Worm (Caenorhabditis elegans) whole organism, L4 larva: ENCODE measurements around the gene npr-18.
"Not testable (repeated sequence)": the region's sequence is repeated elsewhere in the genome, so short reads cannot be mapped to it uniquely, and the experiment has no call there.

Experiments used
- D1046.2 ChIP-seq: fragments of 200-800 bp; sonication (Bioruptor generic); IDR thresholded peaks from 2 replicates; pipeline ENCODE4 v1.3.6; 2022; ENCODE audit warnings: missing genetic modification characterization, missing compliant biosample characterization
- F44E2.7 ChIP-seq: fragments of 200-800 bp; sonication (Bioruptor generic); IDR thresholded peaks from 2 replicates; pipeline ENCODE4 v2.1.2; 2022; ENCODE audit warnings: missing genetic modification characterization, missing compliant biosample characterization
- F49E8.2 ChIP-seq: sonication (generic microtip); optimal IDR thresholded peaks from 2 replicates; lab custom pipeline; 2016; ENCODE audit warnings: missing compliant biosample characterization, mild to moderate bottlenecking, missing genetic modification characterization, borderline replicate concordance
- T26A8.4 ChIP-seq: fragments of 200-800 bp; sonication (Bioruptor generic); IDR thresholded peaks from 2 replicates; pipeline ENCODE4 v1.3.6; 2022; ENCODE audit warnings: missing genetic modification characterization, missing compliant biosample characterization
- Y48G9A.11 ChIP-seq: fragments of 200-800 bp; sonication (Bioruptor generic); IDR thresholded peaks from 2 replicates; pipeline ENCODE4 v1.3.6; 2022; ENCODE audit warnings: missing genetic modification reagents, missing genetic modification characterization, missing compliant biosample characterization
- aha-1 ChIP-seq: fragments of 150-350 bp; peaks from one replicate; lab custom pipeline; 2014; ENCODE audit warnings: missing biosample characterization, missing genetic modification characterization
- arid-1 ChIP-seq: fragments of 200-800 bp; sonication (Bioruptor generic); conservative IDR thresholded peaks from 2 replicates; pipeline ENCODE4 v1.3.6; 2022; ENCODE audit warnings: missing genetic modification reagents, missing genetic modification characterization, missing compliant biosample characterization
- attf-4 ChIP-seq: sonication (generic microtip); optimal IDR thresholded peaks from 3 replicates; lab custom pipeline; 2017; ENCODE audit warnings: missing biosample characterization, missing genetic modification characterization
- ceh-20 ChIP-seq: fragments of 200-800 bp; sonication (Bioruptor generic); IDR thresholded peaks from 2 replicates; pipeline ENCODE4 v1.3.6; 2022; ENCODE audit warnings: missing genetic modification reagents, missing genetic modification characterization, missing compliant biosample characterization
- ceh-28 ChIP-seq: fragments of 150-350 bp; optimal IDR thresholded peaks from 2 replicates; lab custom pipeline; 2014; ENCODE audit warnings: missing biosample characterization, missing genetic modification reagents, missing genetic modification characterization
- ceh-44 ChIP-seq: fragments of 200-800 bp; sonication (Bioruptor generic); IDR thresholded peaks from 2 replicates; pipeline ENCODE4 v1.3.6; 2022; ENCODE audit warnings: missing genetic modification reagents, missing genetic modification characterization, missing compliant biosample characterization
- ctbp-1 ChIP-seq: fragments of 200-800 bp; sonication (Bioruptor generic); IDR thresholded peaks from 2 replicates; pipeline ENCODE4 v1.3.6; 2022; ENCODE audit warnings: missing genetic modification reagents, missing genetic modification characterization, missing compliant biosample characterization
- daf-16 ChIP-seq, 3 experiments: sonication (generic microtip); optimal IDR thresholded peaks; 2 replicates each; lab custom pipeline; 2016 to 2017; ENCODE audit warnings: missing genetic modification characterization in 3 of 3, missing genetic modification reagents in 3 of 3, mild to moderate bottlenecking in 2 of 3, missing compliant biosample characterization in 2 of 3, missing biosample characterization in 1 of 3, moderate library complexity in 1 of 3
- daf-19 ChIP-seq: fragments of 200-800 bp; sonication (Bioruptor generic); conservative IDR thresholded peaks from 2 replicates; pipeline ENCODE4 v1.3.6; 2022; ENCODE audit warnings: missing genetic modification characterization, missing compliant biosample characterization
- dmd-6 ChIP-seq: fragments of 200-800 bp; sonication (Bioruptor generic); IDR thresholded peaks from 2 replicates; pipeline ENCODE4 v1.3.6; 2022; ENCODE audit warnings: missing genetic modification reagents, missing genetic modification characterization, missing compliant biosample characterization
- dmd-9 ChIP-seq: fragments of 200-800 bp; sonication (Bioruptor generic); IDR thresholded peaks from 2 replicates; pipeline ENCODE4 v1.3.6; 2022; ENCODE audit warnings: missing genetic modification reagents, missing genetic modification characterization, missing compliant biosample characterization
- duxl-1 ChIP-seq: sonication (generic microtip); optimal IDR thresholded peaks from 2 replicates; lab custom pipeline; 2016; ENCODE audit warnings: mild to moderate bottlenecking, missing genetic modification characterization, moderate library complexity, missing compliant biosample characterization; ENCODE audit not compliant: poor library complexity
- dve-1 ChIP-seq: sonication (generic microtip); optimal IDR thresholded peaks from 2 replicates; lab custom pipeline; 2017; ENCODE audit warnings: antibody characterized with exemption, mild to moderate bottlenecking, missing genetic modification characterization, missing compliant biosample characterization; ENCODE audit not compliant: insufficient read depth
- hif-1 ChIP-seq, 2 experiments: sonication (generic microtip); optimal IDR thresholded peaks; 2 replicates each; lab custom pipeline; 2016 to 2017; ENCODE audit warnings: missing compliant biosample characterization in 2 of 2, missing genetic modification characterization in 2 of 2, missing genetic modification reagents in 2 of 2, missing genotype in 2 of 2, mild to moderate bottlenecking in 1 of 2
- hlh-11 ChIP-seq: fragments of 200-800 bp; sonication (Bioruptor generic); optimal IDR thresholded peaks from 2 replicates; lab custom pipeline; 2018; ENCODE audit warnings: mild to moderate bottlenecking, missing genetic modification characterization, missing compliant biosample characterization
- hmg-1.1 ChIP-seq: fragments of 200-800 bp; sonication (Bioruptor generic); IDR thresholded peaks from 2 replicates; pipeline ENCODE4 v1.3.6; 2022; ENCODE audit warnings: missing genetic modification reagents, missing genetic modification characterization, missing compliant biosample characterization
- jun-1 ChIP-seq: fragments of 150-350 bp; optimal IDR thresholded peaks from 2 replicates; lab custom pipeline; 2014; ENCODE audit warnings: missing biosample characterization, missing genetic modification reagents, missing genetic modification characterization
- lim-7 ChIP-seq: fragments of 200-800 bp; sonication (Bioruptor generic); IDR thresholded peaks from 2 replicates; pipeline ENCODE4 v1.3.6; 2022; ENCODE audit warnings: missing genetic modification characterization, missing compliant biosample characterization
- lin-1 ChIP-seq: fragments of 200-800 bp; sonication (Bioruptor generic); IDR thresholded peaks from 2 replicates; pipeline ENCODE4 v1.3.6; 2022; ENCODE audit warnings: missing genetic modification reagents, missing genetic modification characterization, missing compliant biosample characterization
- lin-29 ChIP-seq: fragments of 200-800 bp; sonication (Bioruptor generic); IDR thresholded peaks from 2 replicates; pipeline ENCODE4 v1.3.6; 2022; ENCODE audit warnings: missing genetic modification reagents, missing genetic modification characterization, missing compliant biosample characterization
- lin-38 ChIP-seq: fragments of 200-800 bp; sonication (Bioruptor generic); IDR thresholded peaks from 2 replicates; pipeline ENCODE4 v1.3.6; 2022; ENCODE audit warnings: missing genetic modification reagents, missing genetic modification characterization, missing compliant biosample characterization
- lir-3 ChIP-seq: sonication (generic microtip); optimal IDR thresholded peaks from 2 replicates; lab custom pipeline; 2016; ENCODE audit warnings: mild to moderate bottlenecking, missing genetic modification characterization, missing compliant biosample characterization
- madf-5 ChIP-seq, 2 experiments: fragments of 200-800 bp; sonication (Bioruptor generic); IDR thresholded peaks; 2 replicates each; pipeline ENCODE4 v1.3.6; 2022; ENCODE audit warnings: missing compliant biosample characterization in 2 of 2, missing genetic modification characterization in 2 of 2
- madf-9 ChIP-seq: fragments of 200-800 bp; sonication (Bioruptor generic); conservative IDR thresholded peaks from 2 replicates; pipeline ENCODE4 v1.3.6; 2022; ENCODE audit warnings: missing genetic modification reagents, missing genetic modification characterization, missing compliant biosample characterization
- mdl-1 ChIP-seq, 2 experiments: fragments of 150-350 bp in 1 of 2; sonication (generic microtip) in 1 of 2; optimal IDR thresholded peaks; 2 replicates each; lab custom pipeline; 2014 to 2017; ENCODE audit warnings: missing biosample characterization in 2 of 2, missing genetic modification characterization in 2 of 2
- mdt-29 ChIP-seq: fragments of 200-800 bp; sonication (Bioruptor generic); IDR thresholded peaks from 2 replicates; pipeline ENCODE4 v1.3.6; 2022; ENCODE audit warnings: missing genetic modification reagents, missing genetic modification characterization, missing compliant biosample characterization
- mep-1 ChIP-seq: fragments of 150-350 bp; sonication (generic microtip); optimal IDR thresholded peaks from 3 replicates; lab custom pipeline; 2014; ENCODE audit warnings: missing biosample characterization, missing genetic modification characterization
- mxl-2 ChIP-seq: fragments of 200-800 bp; sonication (Bioruptor generic); conservative IDR thresholded peaks from 2 replicates; pipeline ENCODE4 v1.3.6; 2022; ENCODE audit warnings: missing genetic modification reagents, missing genetic modification characterization, missing compliant biosample characterization
- mxl-3 ChIP-seq: fragments of 200-800 bp; sonication (Bioruptor generic); optimal IDR thresholded peaks from 2 replicates; lab custom pipeline; 2018; ENCODE audit warnings: mild to moderate bottlenecking, missing genetic modification characterization, missing compliant biosample characterization
- nhr-102 ChIP-seq: sonication (generic microtip); optimal IDR thresholded peaks from 2 replicates; lab custom pipeline; 2016; ENCODE audit warnings: mild to moderate bottlenecking, missing genetic modification characterization, moderate library complexity, missing compliant biosample characterization
- nhr-25 ChIP-seq: sonication (generic microtip); optimal IDR thresholded peaks from 2 replicates; lab custom pipeline; 2017; ENCODE audit warnings: missing genetic modification characterization, mild to moderate bottlenecking, missing compliant biosample characterization, antibody characterized with exemption, moderate library complexity, borderline replicate concordance; ENCODE audit not compliant: insufficient read depth
- nhr-42 ChIP-seq: fragments of 200-800 bp; sonication (Bioruptor generic); IDR thresholded peaks from 2 replicates; pipeline ENCODE4 v1.3.6; 2022; ENCODE audit warnings: missing genetic modification characterization, missing compliant biosample characterization
- nhr-6 ChIP-seq: fragments of 150-350 bp; optimal IDR thresholded peaks from 2 replicates; lab custom pipeline; 2014; ENCODE audit warnings: missing biosample characterization, missing genetic modification characterization
- nhr-77 ChIP-seq: fragments of 150-350 bp; optimal IDR thresholded peaks from 2 replicates; lab custom pipeline; 2014; ENCODE audit warnings: missing biosample characterization, missing genetic modification characterization
- snpc-1.2 ChIP-seq: fragments of 200-800 bp; sonication (Bioruptor generic); IDR thresholded peaks from 2 replicates; pipeline ENCODE4 v1.3.6; 2022; ENCODE audit warnings: missing genetic modification reagents, missing genetic modification characterization, missing compliant biosample characterization
- tra-1 ChIP-seq: fragments of 200-800 bp; sonication (Bioruptor generic); IDR thresholded peaks from 2 replicates; pipeline ENCODE4 v1.3.6; 2022; ENCODE audit warnings: missing genetic modification reagents, missing genetic modification characterization, missing compliant biosample characterization
- unc-130 ChIP-seq: sonication (generic microtip); optimal IDR thresholded peaks from 2 replicates; lab custom pipeline; 2016; ENCODE audit warnings: missing genetic modification reagents, missing genetic modification characterization, missing compliant biosample characterization
- unc-39 ChIP-seq: sonication (generic microtip); optimal IDR thresholded peaks from 2 replicates; lab custom pipeline; 2017; ENCODE audit warnings: missing biosample characterization, missing genetic modification characterization
- unc-62 ChIP-seq, 3 experiments: fragments of 150-350 bp in 1 of 3; sonication (generic microtip); optimal IDR thresholded peaks in 2 of 3; peaks in 1 of 3; 1 replicate in 1 of 3; 2 replicates in 2 of 3; lab custom pipeline; 2014 to 2017; ENCODE audit warnings: missing biosample characterization in 3 of 3, missing genetic modification characterization in 3 of 3, missing genetic modification reagents in 3 of 3, missing genotype in 1 of 3
- zip-2 ChIP-seq: fragments of 150-350 bp; optimal IDR thresholded peaks from 2 replicates; lab custom pipeline; 2014; ENCODE audit warnings: missing biosample characterization, missing genetic modification characterization

The npr-18 gene

ce11 chrX:9737730-9738129, 47.2 kb downstream of the npr-18 start, which contains the start of gene F15G9.5 (continued):
- peak; percentile 17 for TF ChIP-seq hlh-11 (tag; lab: Kevin White, UChicago)
- peak; percentile 38 for TF ChIP-seq mep-1
- TF ChIP-seq dmd-9 (GFP tag; lab: Robert Waterston, UW), result no peak
- TF ChIP-seq nhr-25 (tag; lab: Kevin White, UChicago), result no peak
- 0 out of 2 replicates have a peak, but pooled peaks have one; percentile 6 for TF ChIP-seq D1046.2 (GFP tag; lab: Robert Waterston, UW)

- TF ChIP-seq ceh-28 (tag; lab: Kevin White, UChicago) (no peak), lim-7 (GFP tag; lab: Robert Waterston, UW) (no peak), aha-1 (peak; percentile 91), nhr-102 (tag; lab: Kevin White, UChicago) (no peak), tra-1 (no peak), dve-1 (tag; lab: Kevin White, UChicago) (no peak)
Observed at ce11 chrX:9742058-9742457, 51.5 kb downstream of the npr-18 start.

ce11 chrX:9743513-9743914, 53.0 kb downstream of the npr-18 start:
- peak; percentile 96 for TF ChIP-seq T26A8.4
- TF ChIP-seq daf-16 (GFP tag; optimal IDR thresholded peaks at IDR 0.05; lab: Kevin White, UChicago), result peak; percentile 78 to 95
- TF ChIP-seq daf-16 (tag; optimal IDR thresholded peaks at IDR 0.05; lab: Kevin White, UChicago), result peak; percentile 77
- peak; percentile 72 for TF ChIP-seq nhr-6 (tag; lab: Kevin White, UChicago)
- TF ChIP-seq dmd-6 (GFP tag; lab: Robert Waterston, UW), result peak; percentile 93
- peak; percentile 81 for TF ChIP-seq unc-39 (tag; lab: Kevin White, UChicago)
- peak; percentile 42 for TF ChIP-seq nhr-77 (tag; lab: Kevin White, UChicago)
- TF ChIP-seq madf-9 (GFP tag; lab: Robert Waterston, UW), result peak; percentile 93
- peak; percentile 98 for TF ChIP-seq tra-1
- TF ChIP-seq hmg-1.1 (GFP tag; lab: Robert Waterston, UW), result peak; percentile 99
- peak; percentile 83 for TF ChIP-seq hlh-11 (tag; lab: Kevin White, UChicago)
- TF ChIP-seq snpc-1.2 (GFP tag; lab: Robert Waterston, UW), result peak; percentile 97
- TF ChIP-seq mxl-3, result peak; percentile 71
- peak; percentile 91 for TF ChIP-seq lin-38 (GFP tag; lab: Robert Waterston, UW)
- peak; percentile 68 for TF ChIP-seq zip-2
- TF ChIP-seq Y48G9A.11 (GFP tag; lab: Robert Waterston, UW), result peak; percentile 90
- TF ChIP-seq lir-3 (tag; lab: Kevin White, UChicago), result peak; percentile 92
- TF ChIP-seq lin-1, result peak; percentile 97
- TF ChIP-seq nhr-102 (tag; lab: Kevin White, UChicago), result peak; percentile 92
- TF ChIP-seq ceh-44, result peak; percentile 95
- TF ChIP-seq attf-4 (tag; lab: Kevin White, UChicago), result peak; percentile 51
- TF ChIP-seq hif-1 (tag; optimal IDR thresholded peaks at IDR 0.05; lab: Kevin White, UChicago), result peak; percentile 72 to 80
- TF ChIP-seq lin-29 (GFP tag; lab: Robert Waterston, UW), result peak; percentile 93
- peak; percentile 97 for TF ChIP-seq daf-19 (GFP tag; lab: Robert Waterston, UW)
- peak; percentile 71 for TF ChIP-seq jun-1 (tag; lab: Kevin White, UChicago)
- peak; percentile 51 to 72 for TF ChIP-seq mdl-1 (tag; optimal IDR thresholded peaks at IDR 0.05; lab: Kevin White, UChicago)
- peak; percentile 88 for TF ChIP-seq unc-130
- peak; percentile 93 for TF ChIP-seq mdt-29 (GFP tag; lab: Robert Waterston, UW)
- TF ChIP-seq duxl-1, result peak; percentile 91
- peak; percentile 93 for TF ChIP-seq nhr-42 (GFP tag; lab: Robert Waterston, UW)
- peak; percentile 97 for TF ChIP-seq arid-1
- TF ChIP-seq F49E8.2 (tag; lab: Kevin White, UChicago), result peak; percentile 92
- TF ChIP-seq ceh-20, result peak; percentile 97
- peak; percentile 98 for TF ChIP-seq ctbp-1 (GFP tag; lab: Robert Waterston, UW)
- TF ChIP-seq mxl-2, result peak; percentile 87
- TF ChIP-seq madf-5 (GFP tag; IDR thresholded peaks at IDR 0.05; lab: Robert Waterston, UW), result peak; percentile 86 to 96
- TF ChIP-seq F44E2.7 (GFP tag; lab: Robert Waterston, UW), result peak; percentile 98
- peak in 1 of 2 experiments; percentile 96 for TF ChIP-seq unc-62 (GFP tag; optimal IDR thresholded peaks at IDR 0.05 in 1 of 2; lab: Kevin White, UChicago)
- TF ChIP-seq unc-62 (tag; optimal IDR thresholded peaks at IDR 0.05; lab: Kevin White, UChicago), result not testable (repeated sequence)
